Fruit fly (Drosophila melanogaster) Kc167 (cell line): ENCODE measurements around the gene CG43117.

Experiments
- Myc ChIP-seq: fragments of >200 bp; optimal IDR thresholded peaks from 2 replicates; lab custom pipeline; 2017; ENCODE audit warnings: missing external identifiers
- Sin3A ChIP-seq: fragments of >200 bp; optimal IDR thresholded peaks from 2 replicates; lab custom pipeline; 2018; ENCODE audit warnings: missing external identifiers
- h ChIP-seq: fragments of >200 bp; optimal IDR thresholded peaks from 3 replicates; lab custom pipeline; 2018; ENCODE audit warnings: missing external identifiers
- insv ChIP-seq: fragments of >200 bp; optimal IDR thresholded peaks from 3 replicates; lab custom pipeline; 2018; ENCODE audit warnings: missing external identifiers
- psq ChIP-seq: fragments of >200 bp; optimal IDR thresholded peaks from 2 replicates; lab custom pipeline; 2017; ENCODE audit warnings: missing external identifiers
- ttk ChIP-seq: sonication (Bioruptor generic); optimal IDR thresholded peaks from 2 replicates; lab custom pipeline; 2017; ENCODE audit warnings: missing external identifiers

CG43117 gene

DNA sequence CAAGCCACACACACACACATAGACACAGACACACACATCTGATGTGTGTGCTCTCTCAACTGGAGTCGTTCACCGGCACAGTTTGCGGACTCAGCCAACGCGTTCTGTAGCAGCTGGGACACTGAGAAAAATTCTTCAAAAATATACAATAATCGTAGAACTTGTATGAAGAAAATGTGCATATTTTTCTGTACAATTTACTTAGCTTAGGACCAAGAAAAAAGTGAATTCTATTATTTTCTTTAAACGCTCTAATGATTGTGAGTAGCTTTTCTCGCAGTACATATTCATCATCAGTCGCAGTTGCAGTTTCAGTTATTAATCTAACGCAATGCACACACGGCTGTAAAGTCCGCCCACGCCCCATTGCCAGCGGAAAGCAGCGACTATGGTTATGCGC is 41.8 kb downstream of the CG43117 start:
- TF ChIP-seq h (lab: Kevin White, UChicago), result no peak
- no peak for TF ChIP-seq psq (lab: Kevin White, UChicago)
- TF ChIP-seq ttk, result no peak
- TF ChIP-seq Myc (lab: Kevin White, UChicago), result no peak
- no peak for TF ChIP-seq insv (lab: Kevin White, UChicago)
- no peak for TF ChIP-seq Sin3A (lab: Kevin White, UChicago)

DNA sequence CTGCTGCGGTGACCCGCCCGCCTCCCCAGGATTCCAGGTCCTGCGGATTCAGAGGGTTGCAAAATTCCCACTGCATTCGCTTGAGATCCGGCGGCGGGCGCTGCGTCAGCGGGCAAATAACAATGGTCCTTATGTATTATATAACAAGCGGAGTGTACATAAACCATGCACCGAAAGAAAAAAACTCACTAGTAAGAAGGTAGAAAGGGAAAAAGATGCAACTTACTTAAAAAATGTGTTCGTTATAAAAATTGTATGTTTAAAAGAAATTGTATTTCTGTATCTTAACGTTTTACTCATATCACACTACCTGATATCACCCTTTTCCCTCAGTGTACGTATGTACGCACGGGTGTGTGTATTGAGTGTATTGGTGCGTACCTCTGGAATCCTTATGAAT is 44.5 kb downstream of the CG43117 start:
- TF ChIP-seq Sin3A (lab: Kevin White, UChicago) (no peak), Myc (lab: Kevin White, UChicago) (no peak), insv (lab: Kevin White, UChicago) (no peak), psq (lab: Kevin White, UChicago) (no peak), h (lab: Kevin White, UChicago) (no peak), ttk (no peak)

DNA sequence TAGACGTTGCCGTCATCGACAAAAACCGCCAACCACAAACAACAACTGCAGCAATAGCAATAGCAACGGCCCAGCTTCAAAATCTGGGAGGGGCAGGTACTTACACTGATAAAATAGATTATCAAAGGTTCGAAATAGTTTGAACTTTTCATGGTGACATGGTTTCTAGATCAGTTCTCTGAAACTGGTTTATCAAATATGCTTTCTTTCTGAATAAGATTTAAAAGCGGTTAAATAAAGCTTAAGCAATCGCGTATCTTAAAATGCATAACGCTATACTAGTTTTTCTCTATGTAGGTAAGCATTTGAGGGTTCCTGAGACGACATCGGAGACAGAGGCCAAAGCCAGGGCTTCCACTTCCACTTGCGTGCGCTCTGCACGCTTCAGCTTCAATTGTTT is 45.8 kb downstream of the CG43117 start:
- TF ChIP-seq h (lab: Kevin White, UChicago), result no peak
- TF ChIP-seq Sin3A (lab: Kevin White, UChicago), result no peak
- TF ChIP-seq insv (lab: Kevin White, UChicago), result no peak

- TF ChIP-seq psq (lab: Kevin White, UChicago) (no peak), h (lab: Kevin White, UChicago) (no peak), Myc (lab: Kevin White, UChicago) (no peak), ttk (no peak), insv (lab: Kevin White, UChicago) (no peak), Sin3A (lab: Kevin White, UChicago) (no peak)
These were observed 47.5 kb downstream of the CG43117 start for dm6 chr3R:26502072-26502471.

dm6 chr3R:26502907-26503306 is 48.3 kb downstream of the CG43117 start:
- TF ChIP-seq ttk (no peak), insv (lab: Kevin White, UChicago) (no peak), psq (lab: Kevin White, UChicago) (no peak), Myc (lab: Kevin White, UChicago) (no peak), h (lab: Kevin White, UChicago) (no peak), Sin3A (lab: Kevin White, UChicago) (no peak)

- no peak for TF ChIP-seq Myc (lab: Kevin White, UChicago)
- no peak for TF ChIP-seq ttk
- TF ChIP-seq Sin3A (lab: Kevin White, UChicago), result no peak
These were observed 48.7 kb downstream of the CG43117 start for dm6 chr3R:26503317-26503716.
